Fruit fly (Drosophila melanogaster): ENCODE data around the gene p38c.

The p38c gene

dm6 chr3R:24151924-24152809 is 2.2 kb upstream of the p38c start, which contains the start of the genes p38a and CG6178 (continued):
- TF ChIP-seq kni (GFP tag; optimal IDR thresholded peaks at IDR 0.05) (no peak), CG18764 (GFP tag; optimal IDR thresholded peaks at IDR 0.05) (peak; percentile 86), gcm2 (GFP tag; optimal IDR thresholded peaks at IDR 0.05) (no peak), CG31224 (GFP tag; IDR thresholded peaks at IDR 0.05) (peak; percentile 93), zen (tag; optimal IDR thresholded peaks at IDR 0.05) (peak; percentile 93), fd3F (GFP tag; optimal IDR thresholded peaks at IDR 0.05) (peak; percentile 98), CG15479 (GFP tag; optimal IDR thresholded peaks at IDR 0.05) (peak; percentile 39), dimm (GFP tag; IDR thresholded peaks at IDR 0.05) (peak; percentile 88), D (optimal IDR thresholded peaks at IDR 0.05) (no peak), D (GFP tag; optimal IDR thresholded peaks at IDR 0.05) (peak; percentile 95), CG12659 (GFP tag; optimal IDR thresholded peaks at IDR 0.05) (peak; percentile 99), Dp (GFP tag; optimal IDR thresholded peaks at IDR 0.05) (peak; percentile 59), Trl (optimal IDR thresholded peaks at IDR 0.05) (no peak), Trl (GFP tag; optimal IDR thresholded peaks at IDR 0.05) (peak; percentile 15), insv (GFP tag; optimal IDR thresholded peaks at IDR 0.05) (peak in 1 of 2 experiments; percentile 72), CG6813 (GFP tag; optimal IDR thresholded peaks at IDR 0.05) (peak; percentile 94), CG8290 (GFP tag; optimal IDR thresholded peaks at IDR 0.05) (peak; percentile 50), CG8290 (tag; optimal IDR thresholded peaks at IDR 0.05) (no peak), sna (GFP tag; IDR thresholded peaks at IDR 0.05; ENCODE audit: partially characterized antibody) (no peak), CG15601 (tag; optimal IDR thresholded peaks at IDR 0.05) (peak; percentile 95), CG10979 (tag; optimal IDR thresholded peaks at IDR 0.05) (peak; percentile 97), danr (GFP tag; IDR thresholded peaks at IDR 0.05) (peak; percentile 94), Chrac-16 (GFP tag; optimal IDR thresholded peaks at IDR 0.05) (peak; percentile 89), Nf-YC (tag; optimal IDR thresholded peaks at IDR 0.05) (peak; percentile 93), Abd-B (GFP tag; optimal IDR thresholded peaks at IDR 0.05) (peak; percentile 99), CG12155 (GFP tag; optimal IDR thresholded peaks at IDR 0.05) (peak; percentile 91), gcm (GFP tag; optimal IDR thresholded peaks at IDR 0.05) (peak; percentile 98), CG3065 (GFP tag; optimal IDR thresholded peaks at IDR 0.05) (peak; percentile 77), schlank (tag; optimal IDR thresholded peaks at IDR 0.05) (peak; percentile 85), CG17612 (GFP tag; IDR thresholded peaks at IDR 0.05) (peak; percentile 91), Ets65A (GFP tag) (peak; percentile 94), fru (optimal IDR thresholded peaks at IDR 0.05) (no peak), CG14667 (GFP tag; IDR thresholded peaks at IDR 0.05) (peak; percentile 96), H2.0 (GFP tag; IDR thresholded peaks at IDR 0.05) (peak; percentile 94), CG11696 (GFP tag; IDR thresholded peaks at IDR 0.05) (peak; percentile 81), CG9817 (tag; optimal IDR thresholded peaks at IDR 0.05) (peak; percentile 98), ATbp (GFP tag; optimal IDR thresholded peaks at IDR 0.05) (peak; percentile 93), CG13123 (GFP tag; optimal IDR thresholded peaks at IDR 0.05) (peak; percentile 80), CG2129 (GFP tag; IDR thresholded peaks at IDR 0.05; ENCODE audit: partially characterized antibody) (no peak), Hr39 (optimal IDR thresholded peaks at IDR 0.05) (no peak), sob (GFP tag; IDR thresholded peaks at IDR 0.05) (peak; percentile 96), abd-A (tag; optimal IDR thresholded peaks at IDR 0.05) (no peak), sqz (GFP tag; optimal IDR thresholded peaks at IDR 0.05) (peak; percentile 91), CG11560 (tag; IDR thresholded peaks at IDR 0.05) (peak; percentile 96), ind (GFP tag; optimal IDR thresholded peaks at IDR 0.05) (peak; percentile 96), CG9215 (GFP tag; IDR thresholded peaks at IDR 0.05) (peak; percentile 96), Sry-β (GFP tag; optimal IDR thresholded peaks at IDR 0.05) (peak; percentile 54), CG16779 (GFP tag; IDR thresholded peaks at IDR 0.05) (peak; percentile 79), CG6254 (GFP tag; optimal IDR thresholded peaks at IDR 0.05) (peak; percentile 88), Hr78 (GFP tag; optimal IDR thresholded peaks at IDR 0.05) (peak in 1 of 2 experiments; percentile 83)

Data from whole organism, embryonic.